Worm (Caenorhabditis elegans) whole organism, midembryonic: ENCODE data around the gene pat-9.

Experiments used
- T22C8.4 ChIP-seq: fragments of 200-800 bp; sonication (Bioruptor generic); IDR thresholded peaks from 2 replicates; pipeline ENCODE4 v1.3.6; 2022; ENCODE audit warnings: missing genetic modification characterization, missing compliant biosample characterization
- flt-1 ChIP-seq: fragments of 200-800 bp; sonication (Bioruptor generic); IDR thresholded peaks from 2 replicates; pipeline ENCODE4 v1.3.6; 2022; ENCODE audit warnings: missing genetic modification characterization, missing compliant biosample characterization
- ref-1 ChIP-seq: fragments of 200-800 bp; sonication (Bioruptor generic); conservative IDR thresholded peaks from 2 replicates; pipeline ENCODE4 v1.3.6; 2022; ENCODE audit warnings: missing genetic modification reagents, missing genetic modification characterization, missing compliant biosample characterization
- ztf-23 ChIP-seq: fragments of 200-800 bp; sonication (Bioruptor generic); IDR thresholded peaks from 2 replicates; pipeline ENCODE4 v1.3.6; 2022; ENCODE audit warnings: missing genetic modification reagents, missing genetic modification characterization, missing compliant biosample characterization

ce11 chrX:16532513-16532912 is 4.2 kb upstream of the pat-9 start:
- TF ChIP-seq flt-1 (GFP tag; lab: Robert Waterston, UW) (no peak), ztf-23 (GFP tag; lab: Robert Waterston, UW) (no peak), T22C8.4 (GFP tag; lab: Robert Waterston, UW) (no peak), ref-1 (GFP tag; lab: Robert Waterston, UW) (no peak)
